Worm (Caenorhabditis elegans): ENCODE data around the gene mec-3.

The mec-3 gene

ce11 chrIV:10501550-10502240 lies 40.0 kb upstream of the mec-3 start, which contains the start of gene tax-6:
tax-6 (minus strand) TSS chrIV:10501600.
- TF ChIP-seq unc-3 (GFP tag; conservative IDR thresholded peaks at IDR 0.05) = no peak
- no peak for TF ChIP-seq unc-3 (tag; optimal IDR thresholded peaks at IDR 0.05)
- TF ChIP-seq hlh-15 (tag; optimal IDR thresholded peaks at IDR 0.05) = no peak

- TF ChIP-seq pax-1 (tag; optimal IDR thresholded peaks at IDR 0.05) (no peak), unc-42 (tag; optimal IDR thresholded peaks at IDR 0.05) (peak; percentile 80), sdc-2 (tag; optimal IDR thresholded peaks at IDR 0.05) (no peak)
Measured at ce11 chrIV:10500481-10500880, 38.8 kb upstream of the mec-3 start.

ce11 chrIV:10499948-10500356 lies 38.3 kb upstream of the mec-3 start:
- TF ChIP-seq unc-42 (tag; optimal IDR thresholded peaks at IDR 0.05) = peak; percentile 15
- TF ChIP-seq ceh-14 (tag; optimal IDR thresholded peaks at IDR 0.05) = peak; percentile 49
- TF ChIP-seq fax-1 (tag; optimal IDR thresholded peaks at IDR 0.05) = peak; percentile 36
- peak; percentile 70 for TF ChIP-seq nfya-1 (tag; optimal IDR thresholded peaks at IDR 0.05)
- no peak for TF ChIP-seq unc-86 (tag; optimal IDR thresholded peaks at IDR 0.05)
- TF ChIP-seq tbx-2 (tag; optimal IDR thresholded peaks at IDR 0.05) = peak; percentile 11
- no peak for TF ChIP-seq pha-2 (tag; optimal IDR thresholded peaks at IDR 0.05)
- TF ChIP-seq unc-55 (GFP tag; optimal IDR thresholded peaks at IDR 0.05) = peak; percentile 51
- no peak for TF ChIP-seq dve-1 (tag; optimal IDR thresholded peaks at IDR 0.05)
- peak; percentile 66 for TF ChIP-seq ceh-31 (tag; optimal IDR thresholded peaks at IDR 0.05)
- peak; percentile 63 for TF ChIP-seq ceh-18 (tag; optimal IDR thresholded peaks at IDR 0.05)
- no peak for TF ChIP-seq pag-3 (tag; optimal IDR thresholded peaks at IDR 0.05; ENCODE audit: borderline replicate concordance)
- TF ChIP-seq T23F11.4 (GFP tag; optimal IDR thresholded peaks at IDR 0.05) = no peak
- no peak for TF ChIP-seq ceh-24 (tag; optimal IDR thresholded peaks at IDR 0.05)
- no peak for TF ChIP-seq zip-5 (tag; optimal IDR thresholded peaks at IDR 0.05)
- no peak for TF ChIP-seq ceh-48 (tag; optimal IDR thresholded peaks at IDR 0.05)

- TF ChIP-seq ceh-19 (GFP tag; optimal IDR thresholded peaks at IDR 0.05) (no peak), nhr-11 (tag; optimal IDR thresholded peaks at IDR 0.05) (no peak), fkh-6 (tag; optimal IDR thresholded peaks at IDR 0.05) (no peak), sox-2 (GFP tag; IDR thresholded peaks at IDR 0.05) (no peak), T23F11.4 (GFP tag; optimal IDR thresholded peaks at IDR 0.05) (no peak), K02D7.2 (tag; optimal IDR thresholded peaks at IDR 0.05) (no peak), ceh-45 (GFP tag; IDR thresholded peaks at IDR 0.05) (no peak), madf-2 (tag; optimal IDR thresholded peaks at IDR 0.05) (no peak), C08G9.2 (tag; optimal IDR thresholded peaks at IDR 0.05) (no peak)
Measured at ce11 chrIV:10498401-10498800, 36.7 kb upstream of the mec-3 start.

ce11 chrIV:10489409-10489808 lies 27.7 kb upstream of the mec-3 start:
- TF ChIP-seq hlh-6 (tag; optimal IDR thresholded peaks at IDR 0.05) (no peak), sox-2 (GFP tag; IDR thresholded peaks at IDR 0.05) (no peak), hlh-8 (tag; optimal IDR thresholded peaks at IDR 0.05) (peak; percentile 3), nhr-232 (tag; optimal IDR thresholded peaks at IDR 0.05) (no peak), lin-11 (tag; optimal IDR thresholded peaks at IDR 0.05) (no peak)

ce11 chrIV:10483607-10484117 lies 22.0 kb upstream of the mec-3 start, which contains the start of the genes F01D4.5 and ced-5:
F01D4.5 (minus strand) TSS chrIV:10483657.
ced-5 (plus strand) TSS chrIV:10484110.
- TF ChIP-seq ceh-24 (tag; optimal IDR thresholded peaks at IDR 0.05) = no peak
- no peak for TF ChIP-seq pag-3 (tag; optimal IDR thresholded peaks at IDR 0.05; ENCODE audit: borderline replicate concordance)
- TF ChIP-seq ceh-6 (GFP tag; optimal IDR thresholded peaks at IDR 0.05) = no peak
- no peak for TF ChIP-seq ceh-22 (tag; optimal IDR thresholded peaks at IDR 0.05)
- peak; percentile 45 for TF ChIP-seq ttx-3 (tag; optimal IDR thresholded peaks at IDR 0.05)
- no peak for TF ChIP-seq sox-2 (GFP tag; IDR thresholded peaks at IDR 0.05)
- TF ChIP-seq mec-3 (tag; optimal IDR thresholded peaks at IDR 0.05; ENCODE audit: borderline replicate concordance) = no peak
- peak; percentile 25 for TF ChIP-seq nfya-1 (tag; optimal IDR thresholded peaks at IDR 0.05)
- peak; percentile 54 for TF ChIP-seq rnt-1 (tag; optimal IDR thresholded peaks at IDR 0.05)
- no peak for TF ChIP-seq che-1 (tag; optimal IDR thresholded peaks at IDR 0.05)
- peak; percentile 15 for TF ChIP-seq gmeb-2 (tag; optimal IDR thresholded peaks at IDR 0.05)
- TF ChIP-seq pax-1 (tag; optimal IDR thresholded peaks at IDR 0.05) = no peak
- no peak for TF ChIP-seq T23F11.4 (GFP tag; optimal IDR thresholded peaks at IDR 0.05)
- no peak for TF ChIP-seq ceh-18 (tag; optimal IDR thresholded peaks at IDR 0.05)
- peak; percentile 26 for TF ChIP-seq ceh-19 (GFP tag; optimal IDR thresholded peaks at IDR 0.05)
- peak; percentile 38 for TF ChIP-seq pqm-1 (tag; optimal IDR thresholded peaks at IDR 0.05)
- peak; percentile 79 for TF ChIP-seq elt-2 (tag; optimal IDR thresholded peaks at IDR 0.05)
- TF ChIP-seq hlh-13 (GFP tag; optimal IDR thresholded peaks at IDR 0.05) = no peak

All from whole organism, late embryonic.